Fruit fly (Drosophila melanogaster) whole organism, embryonic: Measurements from ENCODE around the gene eIF3h.

ENCODE experiments used
- B-H1 ChIP-seq: fragments of 200-800 bp; sonication (Bioruptor generic); IDR thresholded peaks from 3 replicates; pipeline ENCODE4 v1.3.6; 2022; ENCODE audit warnings: missing biosample characterization, missing genetic modification characterization
- CG10543 ChIP-seq: fragments of 200-800 bp; sonication (Bioruptor generic); optimal IDR thresholded peaks from 3 replicates; lab custom pipeline; 2017; ENCODE audit warnings: missing biosample characterization, mild to moderate bottlenecking, missing genetic modification characterization, moderate library complexity
- CG11085 ChIP-seq: fragments of 200-800 bp; sonication (Bioruptor generic); IDR thresholded peaks from 2 replicates; pipeline ENCODE4 v1.3.6; 2022; ENCODE audit warnings: missing biosample characterization, missing genetic modification characterization
- CG12744 ChIP-seq: fragments of 200-800 bp; sonication (Bioruptor generic); optimal IDR thresholded peaks from 2 replicates; lab custom pipeline; 2016; ENCODE audit warnings: missing biosample characterization, missing genetic modification characterization
- CG13894 ChIP-seq: fragments of 200-800 bp; sonication (Bioruptor generic); optimal IDR thresholded peaks from 3 replicates; lab custom pipeline; 2018; ENCODE audit warnings: missing biosample characterization, mild to moderate bottlenecking, missing genetic modification characterization, moderate library complexity
- CG14860 ChIP-seq: fragments of 200-800 bp; sonication (Bioruptor generic); IDR thresholded peaks from 3 replicates; pipeline ENCODE4 v1.3.6; 2022; ENCODE audit warnings: missing biosample characterization, missing genetic modification characterization; ENCODE audit not compliant: partially characterized antibody
- CG14965 ChIP-seq: fragments of 200-800 bp; sonication (Bioruptor generic); optimal IDR thresholded peaks from 2 replicates; lab custom pipeline; 2016; ENCODE audit warnings: missing biosample characterization, missing genetic modification characterization, borderline replicate concordance
- CG15073 ChIP-seq: fragments of 200-800 bp; sonication (Bioruptor generic); optimal IDR thresholded peaks from 2 replicates; lab custom pipeline; 2016; ENCODE audit warnings: missing biosample characterization, missing genetic modification characterization
- CG15479 ChIP-seq: fragments of 200-800 bp; sonication (Bioruptor generic); optimal IDR thresholded peaks from 3 replicates; lab custom pipeline; 2019; ENCODE audit warnings: missing biosample characterization, mild to moderate bottlenecking, missing genetic modification characterization, moderate library complexity
- CG15514 ChIP-seq: fragments of 200-800 bp; sonication (Bioruptor generic); optimal IDR thresholded peaks from 3 replicates; lab custom pipeline; 2017; ENCODE audit warnings: missing biosample characterization, missing genetic modification characterization, mild to moderate bottlenecking, moderate library complexity, missing genetic modification reagents
- CG16863 ChIP-seq: fragments of 200-800 bp; sonication (Bioruptor generic); optimal IDR thresholded peaks from 3 replicates; lab custom pipeline; 2016; ENCODE audit warnings: missing biosample characterization, missing genetic modification characterization
- CG17359 ChIP-seq: fragments of 200-800 bp; sonication (Bioruptor generic); optimal IDR thresholded peaks from 3 replicates; lab custom pipeline; 2018; ENCODE audit warnings: missing biosample characterization, mild to moderate bottlenecking, missing genetic modification characterization, moderate library complexity
- CG17568 ChIP-seq: fragments of 200-800 bp; sonication (Bioruptor generic); optimal IDR thresholded peaks from 2 replicates; lab custom pipeline; 2018; ENCODE audit warnings: missing biosample characterization, mild to moderate bottlenecking, missing genetic modification characterization, moderate library complexity
- CG17802 ChIP-seq: fragments of 200-800 bp; sonication (Bioruptor generic); optimal IDR thresholded peaks from 2 replicates; lab custom pipeline; 2018; ENCODE audit warnings: missing biosample characterization, mild to moderate bottlenecking, missing genetic modification characterization, moderate library complexity
- CG1792 ChIP-seq: fragments of 200-800 bp; sonication (Bioruptor generic); optimal IDR thresholded peaks from 2 replicates; lab custom pipeline; 2016; ENCODE audit warnings: missing biosample characterization, missing genetic modification characterization
- CG2116 ChIP-seq: fragments of 200-800 bp; sonication (Bioruptor generic); optimal IDR thresholded peaks from 3 replicates; lab custom pipeline; 2018; ENCODE audit warnings: missing biosample characterization, mild to moderate bottlenecking, missing genetic modification characterization
- CG2712 ChIP-seq: fragments of 200-800 bp; optimal IDR thresholded peaks from 3 replicates; lab custom pipeline; 2019; ENCODE audit warnings: missing biosample characterization, mild to moderate bottlenecking, missing genetic modification characterization, moderate library complexity
- CG6813 ChIP-seq: fragments of 200-800 bp; sonication (Bioruptor generic); optimal IDR thresholded peaks from 2 replicates; lab custom pipeline; 2017; ENCODE audit warnings: missing biosample characterization, missing genetic modification characterization, mild to moderate bottlenecking, moderate library complexity, missing genetic modification reagents
- CG7372 ChIP-seq: fragments of 200-800 bp; sonication (Bioruptor generic); IDR thresholded peaks from 2 replicates; pipeline ENCODE4 v1.3.6; 2022; ENCODE audit warnings: missing biosample characterization, missing genetic modification characterization
- CG7786 ChIP-seq: fragments of 200-800 bp; sonication (Bioruptor generic); optimal IDR thresholded peaks from 2 replicates; lab custom pipeline; 2016; ENCODE audit warnings: missing biosample characterization, missing genetic modification characterization
- CG7987 ChIP-seq: fragments of 200-800 bp; sonication (Bioruptor generic); optimal IDR thresholded peaks from 2 replicates; lab custom pipeline; 2018; ENCODE audit warnings: missing biosample characterization, mild to moderate bottlenecking, missing genetic modification characterization, moderate library complexity
- CTCF ChIP-seq: fragments of 200-800 bp; sonication (Bioruptor generic); optimal IDR thresholded peaks from 2 replicates; lab custom pipeline; 2017; ENCODE audit warnings: missing biosample characterization, mild to moderate bottlenecking, missing genetic modification characterization, moderate library complexity
- Dp ChIP-seq: fragments of 200-800 bp; sonication (Bioruptor generic); optimal IDR thresholded peaks from 2 replicates; lab custom pipeline; 2018; ENCODE audit warnings: missing biosample characterization, mild to moderate bottlenecking, missing genetic modification characterization, moderate library complexity
- E2f2 ChIP-seq: fragments of 200-800 bp; sonication (Bioruptor generic); IDR thresholded peaks from 2 replicates; pipeline ENCODE4 v1.3.6; 2022; ENCODE audit warnings: missing biosample characterization, missing genetic modification characterization
- GATAe ChIP-seq: fragments of 200-800 bp; sonication (Bioruptor generic); conservative IDR thresholded peaks from 2 replicates; pipeline ENCODE4 v1.3.6; 2022; ENCODE audit warnings: missing biosample characterization, missing genetic modification characterization
- Hr3 ChIP-seq: fragments of 200-800 bp; sonication (Bioruptor generic); optimal IDR thresholded peaks from 3 replicates; lab custom pipeline; 2016; ENCODE audit warnings: missing biosample characterization, missing genetic modification characterization
- MESR4 ChIP-seq: fragments of 200-800 bp; sonication (Bioruptor generic); optimal IDR thresholded peaks from 2 replicates; lab custom pipeline; 2018; ENCODE audit warnings: missing biosample characterization, mild to moderate bottlenecking, missing genetic modification characterization, moderate library complexity
- Max ChIP-seq: fragments of 200-800 bp; sonication (Bioruptor generic); optimal IDR thresholded peaks from 2 replicates; lab custom pipeline; 2016; ENCODE audit warnings: missing biosample characterization, mild to moderate bottlenecking, missing genetic modification characterization
- NC2β ChIP-seq: fragments of 200-800 bp; sonication (Bioruptor generic); optimal IDR thresholded peaks from 2 replicates; lab custom pipeline; 2016; ENCODE audit warnings: missing biosample characterization, missing genetic modification characterization
- Sin3A ChIP-seq: fragments of >200 bp; optimal IDR thresholded peaks from 2 replicates; lab custom pipeline; 2018
- Sox102F ChIP-seq: fragments of 200-800 bp; sonication (Bioruptor generic); optimal IDR thresholded peaks from 2 replicates; lab custom pipeline; 2018; ENCODE audit warnings: missing biosample characterization, mild to moderate bottlenecking, missing genetic modification characterization, moderate library complexity
- Ssrp ChIP-seq: fragments of 200-800 bp; sonication (Bioruptor generic); optimal IDR thresholded peaks from 2 replicates; lab custom pipeline; 2018; ENCODE audit warnings: missing biosample characterization, mild to moderate bottlenecking, missing genetic modification characterization, moderate library complexity
- Stat92E ChIP-seq, 3 experiments: fragments of >200 bp in 2 of 3; fragments of 200-800 bp in 1 of 3; sonication (Bioruptor generic) in 1 of 3; optimal IDR thresholded peaks; 2 replicates each; lab custom pipeline; 2017 to 2019; ENCODE audit warnings: missing biosample characterization in 3 of 3, missing genetic modification characterization in 3 of 3, mild to moderate bottlenecking in 1 of 3, moderate library complexity in 1 of 3
- aop ChIP-seq: fragments of 200-800 bp; sonication (Bioruptor generic); IDR thresholded peaks from 2 replicates; pipeline ENCODE4 v1.3.6; 2022; ENCODE audit warnings: missing biosample characterization, missing genetic modification characterization
- ato ChIP-seq: fragments of 200-800 bp; sonication (Bioruptor generic); IDR thresholded peaks from 2 replicates; pipeline ENCODE4 v1.3.6; 2022; ENCODE audit warnings: missing biosample characterization, missing genetic modification characterization; ENCODE audit not compliant: partially characterized antibody
- bab2 ChIP-seq: fragments of 200-800 bp; sonication (Bioruptor generic); optimal IDR thresholded peaks from 2 replicates; lab custom pipeline; 2016; ENCODE audit warnings: missing biosample characterization, missing genetic modification characterization
- bigmax ChIP-seq: fragments of 200-800 bp; sonication (Bioruptor generic); optimal IDR thresholded peaks from 2 replicates; lab custom pipeline; 2018; ENCODE audit warnings: missing biosample characterization, mild to moderate bottlenecking, missing genetic modification characterization
- cad ChIP-seq: fragments of >200 bp; optimal IDR thresholded peaks from 2 replicates; lab custom pipeline; 2017; ENCODE audit warnings: missing biosample characterization, missing genetic modification characterization
- cas ChIP-seq: fragments of 200-800 bp; sonication (Bioruptor generic); IDR thresholded peaks from 2 replicates; pipeline ENCODE4 v1.3.6; 2022; ENCODE audit warnings: missing biosample characterization, missing genetic modification characterization
- dm ChIP-seq: fragments of 200-800 bp; sonication (Bioruptor generic); optimal IDR thresholded peaks from 3 replicates; lab custom pipeline; 2016; ENCODE audit warnings: missing biosample characterization, missing genetic modification characterization
- dpn ChIP-seq, 2 experiments: fragments of 200-800 bp; sonication (Bioruptor generic); optimal IDR thresholded peaks; 3 replicates each; lab custom pipeline; 2016; ENCODE audit warnings: missing biosample characterization in 2 of 2, missing genetic modification characterization in 2 of 2
- grn ChIP-seq: fragments of 200-800 bp; sonication (Bioruptor generic); optimal IDR thresholded peaks from 3 replicates; lab custom pipeline; 2017; ENCODE audit warnings: missing biosample characterization, missing genetic modification characterization
- ken ChIP-seq: fragments of 200-800 bp; sonication (Bioruptor generic); IDR thresholded peaks from 3 replicates; pipeline ENCODE4 v1.3.6; 2022; ENCODE audit warnings: missing biosample characterization, missing genetic modification characterization
- onecut ChIP-seq: fragments of 200-800 bp; sonication (Bioruptor generic); IDR thresholded peaks from 2 replicates; pipeline ENCODE4 v1.3.6; 2022; ENCODE audit warnings: missing biosample characterization, missing genetic modification characterization
- org-1 ChIP-seq: fragments of 200-800 bp; sonication (Bioruptor generic); optimal IDR thresholded peaks from 2 replicates; lab custom pipeline; 2017; ENCODE audit warnings: missing biosample characterization, missing genetic modification characterization
- pnt ChIP-seq: fragments of 200-800 bp; sonication (Bioruptor generic); optimal IDR thresholded peaks from 3 replicates; lab custom pipeline; 2016; ENCODE audit warnings: missing biosample characterization, missing genetic modification characterization
- pros ChIP-seq: fragments of 200-800 bp; sonication (Bioruptor generic); optimal IDR thresholded peaks from 3 replicates; lab custom pipeline; 2019; ENCODE audit warnings: missing biosample characterization, mild to moderate bottlenecking, missing genetic modification characterization, moderate library complexity
- repo ChIP-seq: fragments of 200-800 bp; sonication (Bioruptor generic); optimal IDR thresholded peaks from 2 replicates; lab custom pipeline; 2016; ENCODE audit warnings: missing biosample characterization, missing genetic modification characterization
- slbo ChIP-seq: fragments of 200-800 bp; sonication (Bioruptor generic); IDR thresholded peaks from 2 replicates; pipeline ENCODE4 v1.3.6; 2022; ENCODE audit warnings: missing biosample characterization, missing genetic modification characterization
- wor ChIP-seq: fragments of 200-800 bp; sonication (Bioruptor generic); IDR thresholded peaks from 2 replicates; pipeline ENCODE4 v1.3.6; 2022; ENCODE audit warnings: missing biosample characterization, missing genetic modification characterization
- zfh2 ChIP-seq: fragments of 200-800 bp; sonication (Bioruptor generic); optimal IDR thresholded peaks from 2 replicates; lab custom pipeline; 2016; ENCODE audit warnings: missing biosample characterization, missing genetic modification characterization

The eIF3h gene

DNA sequence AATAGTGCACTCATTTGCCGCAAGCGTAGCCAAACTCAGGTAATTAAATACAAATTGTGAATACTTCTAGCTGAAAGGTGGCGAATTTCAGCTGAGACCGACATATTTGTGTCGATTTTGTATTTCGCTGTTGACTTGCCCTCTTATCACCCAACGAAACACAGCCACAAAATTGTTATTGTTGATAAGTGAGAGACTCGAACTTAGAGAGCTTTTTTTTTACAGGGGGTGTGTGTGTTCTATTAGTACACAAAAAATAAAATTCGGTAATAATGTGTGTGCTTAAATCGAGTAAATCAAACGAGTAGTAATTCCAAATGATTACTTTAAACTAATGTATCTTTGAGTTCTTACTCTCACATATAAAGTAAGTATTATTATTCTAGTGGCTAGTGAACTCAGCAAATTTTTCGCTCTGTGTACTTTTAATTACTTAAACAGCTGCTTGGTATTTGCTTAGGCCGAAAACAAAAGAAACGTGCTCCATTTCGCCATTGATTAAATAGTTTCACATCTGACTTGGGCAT lies 8.1 kb upstream of the eIF3h start (continued):
- TF ChIP-seq CG15479 (GFP tag; lab: Kevin White, UChicago): no peak
- TF ChIP-seq E2f2 (GFP tag; lab: Robert Waterston, UW): peak; percentile 47; the same call in 1 of the 2 replicates
- no peak for TF ChIP-seq CG17802
- TF ChIP-seq Stat92E (GFP tag; optimal IDR thresholded peaks at IDR 0.05; lab: Kevin White, UChicago): no peak
- TF ChIP-seq bigmax (GFP tag; lab: Kevin White, UChicago): no peak
- no peak; the same call in 1 of the 2 replicates for TF ChIP-seq GATAe (GFP tag; lab: Robert Waterston, UW)
- TF ChIP-seq CG11085 (GFP tag; lab: Robert Waterston, UW): 0 out of 2 replicates have a peak, but pooled peaks have one; percentile 9
- TF ChIP-seq CG1792 (GFP tag; lab: Kevin White, UChicago): peak; percentile 56
- TF ChIP-seq pnt: peak; percentile 60
- TF ChIP-seq cas: no peak
- no peak; the same call in 1 of the 2 replicates for TF ChIP-seq CG7372
- peak; percentile 7 for TF ChIP-seq CG17568 (GFP tag; lab: Kevin White, UChicago)
- TF ChIP-seq CG14965: no peak
- TF ChIP-seq CG15073 (GFP tag; lab: Kevin White, UChicago): no peak
- TF ChIP-seq dm (GFP tag; lab: Kevin White, UChicago): no peak
- peak; percentile 78 for TF ChIP-seq CG6813
- no peak for TF ChIP-seq MESR4
- peak; percentile 51 for TF ChIP-seq CG7786
- peak; percentile 76 for TF ChIP-seq CG15514 (GFP tag; lab: Kevin White, UChicago)
- TF ChIP-seq org-1 (GFP tag; lab: Kevin White, UChicago): peak; percentile 74
- TF ChIP-seq Dp: no peak
- peak; percentile 59 for TF ChIP-seq CG13894 (tag; lab: Kevin White, UChicago)
- TF ChIP-seq CG16863 (GFP tag; lab: Kevin White, UChicago): no peak
- TF ChIP-seq pros (GFP tag; lab: Kevin White, UChicago): no peak
- TF ChIP-seq CG7987: peak; percentile 45
- TF ChIP-seq wor (GFP tag; lab: Robert Waterston, UW): 0 out of 2 replicates have a peak, but pooled peaks have one; percentile 19
- no peak for TF ChIP-seq CTCF (GFP tag; lab: Kevin White, UChicago)
- peak; percentile 67 for TF ChIP-seq CG17359
- no peak for TF ChIP-seq Sin3A (lab: Kevin White, UChicago)
- TF ChIP-seq ken: no peak
- peak; percentile 15 for TF ChIP-seq repo (GFP tag; lab: Kevin White, UChicago)
- TF ChIP-seq B-H1 (GFP tag; lab: Robert Waterston, UW): peak; percentile 43; the same call in 2 of the 3 replicates
- peak; percentile 55 to 75 for TF ChIP-seq dpn (GFP tag; optimal IDR thresholded peaks at IDR 0.05; lab: Kevin White, UChicago)
- peak; percentile 73 for TF ChIP-seq CG10543 (GFP tag; lab: Kevin White, UChicago)
- peak; percentile 21 for TF ChIP-seq Ssrp (tag; lab: Kevin White, UChicago)
- peak; percentile 78 for TF ChIP-seq slbo (GFP tag; lab: Robert Waterston, UW)
- TF ChIP-seq cad: no peak
- TF ChIP-seq Max (GFP tag; lab: Kevin White, UChicago): peak; percentile 25
- peak; percentile 67 for TF ChIP-seq Sox102F
- TF ChIP-seq aop: no peak
- peak; percentile 28 for TF ChIP-seq NC2β (GFP tag; lab: Kevin White, UChicago)
- TF ChIP-seq ato (GFP tag; lab: Robert Waterston, UW): no peak
- peak; percentile 56 for TF ChIP-seq bab2 (GFP tag; lab: Kevin White, UChicago)
- TF ChIP-seq CG2712 (tag; lab: Kevin White, UChicago): peak; percentile 57
- TF ChIP-seq CG2116: no peak
- TF ChIP-seq onecut: peak; percentile 41; the same call in 1 of the 2 replicates
- TF ChIP-seq CG12744 (GFP tag; lab: Kevin White, UChicago): peak; percentile 41
- peak; percentile 59 for TF ChIP-seq zfh2 (GFP tag; lab: Kevin White, UChicago)
- TF ChIP-seq grn (GFP tag; lab: Kevin White, UChicago): peak; percentile 24
- TF ChIP-seq Hr3 (GFP tag; lab: Kevin White, UChicago): peak; percentile 44
- TF ChIP-seq CG14860 (GFP tag; lab: Robert Waterston, UW): no peak
